Fruit fly (Drosophila melanogaster) whole organism, embryonic: ENCODE results near the gene Dredd.

Source experiments
- Aef1 ChIP-seq: fragments of 200-800 bp; sonication (Bioruptor generic); IDR thresholded peaks from 3 replicates; pipeline ENCODE4 v1.3.6; 2022; ENCODE audit warnings: missing biosample characterization, missing genetic modification characterization
- B-H1 ChIP-seq: fragments of 200-800 bp; sonication (Bioruptor generic); IDR thresholded peaks from 3 replicates; pipeline ENCODE4 v1.3.6; 2022; ENCODE audit warnings: missing biosample characterization, missing genetic modification characterization
- CG10543 ChIP-seq: fragments of 200-800 bp; sonication (Bioruptor generic); optimal IDR thresholded peaks from 3 replicates; lab custom pipeline; 2017; ENCODE audit warnings: missing biosample characterization, mild to moderate bottlenecking, missing genetic modification characterization, moderate library complexity
- CG10565 ChIP-seq: fragments of 200-800 bp; sonication (Bioruptor generic); optimal IDR thresholded peaks from 3 replicates; lab custom pipeline; 2016; ENCODE audit warnings: missing biosample characterization, mild to moderate bottlenecking, missing genetic modification characterization
- CG11560 ChIP-seq: fragments of 200-800 bp; sonication (Bioruptor generic); IDR thresholded peaks from 3 replicates; pipeline ENCODE4 v1.3.6; 2022; ENCODE audit warnings: missing biosample characterization, missing genetic modification characterization
- CG12299 ChIP-seq: fragments of 200-800 bp; sonication (Bioruptor generic); optimal IDR thresholded peaks from 2 replicates; lab custom pipeline; 2018; ENCODE audit warnings: missing biosample characterization, mild to moderate bottlenecking, missing genetic modification characterization
- CG12659 ChIP-seq: fragments of 200-800 bp; sonication (Bioruptor generic); optimal IDR thresholded peaks from 3 replicates; lab custom pipeline; 2017; ENCODE audit warnings: mild to moderate bottlenecking, missing biosample characterization, missing genetic modification reagents, missing genetic modification characterization
- CG12744 ChIP-seq: fragments of 200-800 bp; sonication (Bioruptor generic); optimal IDR thresholded peaks from 2 replicates; lab custom pipeline; 2016; ENCODE audit warnings: missing biosample characterization, missing genetic modification characterization
- CG13123 ChIP-seq: fragments of 200-800 bp; sonication (Bioruptor generic); optimal IDR thresholded peaks from 2 replicates; lab custom pipeline; 2016; ENCODE audit warnings: missing biosample characterization, missing genetic modification characterization
- CG14050 ChIP-seq: fragments of 200-800 bp; sonication (Bioruptor generic); IDR thresholded peaks from 3 replicates; pipeline ENCODE4 v1.3.6; 2022; ENCODE audit warnings: missing biosample characterization, missing genetic modification characterization
- CG14441 ChIP-seq: fragments of 200-800 bp; sonication (Bioruptor generic); IDR thresholded peaks from 2 replicates; pipeline ENCODE4 v1.3.6; 2022; ENCODE audit warnings: missing biosample characterization, missing genetic modification characterization
- CG15601 ChIP-seq: fragments of 200-800 bp; sonication (Bioruptor generic); optimal IDR thresholded peaks from 3 replicates; lab custom pipeline; 2019; ENCODE audit warnings: missing biosample characterization, mild to moderate bottlenecking, missing genetic modification characterization, moderate library complexity
- CG16863 ChIP-seq: fragments of 200-800 bp; sonication (Bioruptor generic); optimal IDR thresholded peaks from 3 replicates; lab custom pipeline; 2016; ENCODE audit warnings: missing biosample characterization, missing genetic modification characterization
- CG17328 ChIP-seq: fragments of 200-800 bp; sonication (Bioruptor generic); IDR thresholded peaks from 2 replicates; pipeline ENCODE4 v1.3.6; 2022; ENCODE audit warnings: missing biosample characterization, missing genetic modification characterization
- CG17385 ChIP-seq: fragments of 200-800 bp; sonication (Bioruptor generic); optimal IDR thresholded peaks from 3 replicates; lab custom pipeline; 2018; ENCODE audit warnings: missing biosample characterization, mild to moderate bottlenecking, missing genetic modification characterization
- CG17829 ChIP-seq: fragments of 200-800 bp; optimal IDR thresholded peaks from 2 replicates; lab custom pipeline; 2019; ENCODE audit warnings: missing biosample characterization, mild to moderate bottlenecking, missing genetic modification characterization, moderate library complexity
- CG32532 ChIP-seq: fragments of 200-800 bp; sonication (Bioruptor generic); IDR thresholded peaks from 2 replicates; pipeline ENCODE4 v1.3.6; 2022; ENCODE audit warnings: missing biosample characterization, missing genetic modification characterization
- CG42726 ChIP-seq: fragments of 200-800 bp; sonication (Bioruptor generic); IDR thresholded peaks from 2 replicates; pipeline ENCODE4 v1.3.6; 2022; ENCODE audit warnings: missing biosample characterization, missing genetic modification characterization; ENCODE audit not compliant: partially characterized antibody
- CG5245 ChIP-seq: fragments of 200-800 bp; sonication (Bioruptor generic); optimal IDR thresholded peaks from 3 replicates; lab custom pipeline; 2016; ENCODE audit warnings: missing biosample characterization, missing genetic modification characterization
- CG6654 ChIP-seq: fragments of 200-800 bp; sonication (Bioruptor generic); optimal IDR thresholded peaks from 2 replicates; lab custom pipeline; 2017; ENCODE audit warnings: missing biosample characterization, mild to moderate bottlenecking, missing genetic modification characterization
- CG7357 ChIP-seq: fragments of 200-800 bp; sonication (Bioruptor generic); IDR thresholded peaks from 3 replicates; pipeline ENCODE4 v1.3.6; 2022; ENCODE audit warnings: missing biosample characterization, missing genetic modification characterization
- CG7839 ChIP-seq: fragments of 200-800 bp; sonication (Bioruptor generic); optimal IDR thresholded peaks from 3 replicates; lab custom pipeline; 2018; ENCODE audit warnings: missing biosample characterization, mild to moderate bottlenecking, missing genetic modification characterization, moderate library complexity
- CG7963 ChIP-seq: fragments of 200-800 bp; sonication (Bioruptor generic); IDR thresholded peaks from 3 replicates; pipeline ENCODE4 v1.3.6; 2022; ENCODE audit warnings: missing biosample characterization, missing genetic modification characterization; ENCODE audit not compliant: partially characterized antibody
- CG7987 ChIP-seq: fragments of 200-800 bp; sonication (Bioruptor generic); optimal IDR thresholded peaks from 2 replicates; lab custom pipeline; 2018; ENCODE audit warnings: missing biosample characterization, mild to moderate bottlenecking, missing genetic modification characterization, moderate library complexity
- CG8765 ChIP-seq: fragments of 200-800 bp; sonication (Bioruptor generic); IDR thresholded peaks from 2 replicates; pipeline ENCODE4 v1.3.6; 2022; ENCODE audit warnings: missing biosample characterization, missing genetic modification characterization
- CG8944 ChIP-seq: fragments of 200-800 bp; sonication (Bioruptor generic); optimal IDR thresholded peaks from 3 replicates; lab custom pipeline; 2016; ENCODE audit warnings: missing biosample characterization, missing genetic modification characterization
- CG9932 ChIP-seq: fragments of 200-800 bp; sonication (Bioruptor generic); IDR thresholded peaks from 2 replicates; pipeline ENCODE4 v1.3.6; 2022; ENCODE audit warnings: missing biosample characterization, missing genetic modification characterization
- CHES-1-like ChIP-seq: fragments of 200-800 bp; sonication (Bioruptor generic); optimal IDR thresholded peaks from 2 replicates; lab custom pipeline; 2016; ENCODE audit warnings: missing biosample characterization, missing genetic modification characterization
- CrebB ChIP-seq: fragments of 200-800 bp; sonication (Bioruptor generic); optimal IDR thresholded peaks from 3 replicates; lab custom pipeline; 2018; ENCODE audit warnings: missing biosample characterization, mild to moderate bottlenecking, missing genetic modification characterization
- Dll ChIP-seq: fragments of 200-800 bp; sonication (Bioruptor generic); IDR thresholded peaks from 4 replicates; pipeline ENCODE4 v1.3.6; 2022; ENCODE audit warnings: missing biosample characterization, missing genetic modification characterization; ENCODE audit not compliant: partially characterized antibody
- Kr ChIP-seq: fragments of 200-800 bp; sonication (Bioruptor generic); optimal IDR thresholded peaks from 2 replicates; lab custom pipeline; 2017; ENCODE audit warnings: missing biosample characterization, mild to moderate bottlenecking, missing genetic modification characterization
- Med ChIP-seq: fragments of 200-800 bp; sonication (Bioruptor generic); peaks from one replicate; lab custom pipeline; 2016; ENCODE audit warnings: missing biosample characterization, missing genetic modification characterization, mild to moderate bottlenecking, inconsistent platforms, moderate library complexity
- Sin3A ChIP-seq: fragments of >200 bp; optimal IDR thresholded peaks from 2 replicates; lab custom pipeline; 2018
- Vsx1 ChIP-seq: fragments of 200-800 bp; sonication (Bioruptor generic); optimal IDR thresholded peaks from 2 replicates; lab custom pipeline; 2017; ENCODE audit warnings: missing biosample characterization, mild to moderate bottlenecking, missing genetic modification characterization, missing genetic modification reagents
- Xbp1 ChIP-seq: fragments of 200-800 bp; sonication (Bioruptor generic); optimal IDR thresholded peaks from 3 replicates; lab custom pipeline; 2016; ENCODE audit warnings: missing biosample characterization, mild to moderate bottlenecking, missing genetic modification characterization
- bab2 ChIP-seq: fragments of 200-800 bp; sonication (Bioruptor generic); optimal IDR thresholded peaks from 2 replicates; lab custom pipeline; 2016; ENCODE audit warnings: missing biosample characterization, missing genetic modification characterization
- chn ChIP-seq: fragments of 200-800 bp; sonication (Bioruptor generic); optimal IDR thresholded peaks from 2 replicates; lab custom pipeline; 2016; ENCODE audit warnings: missing biosample characterization, missing genetic modification characterization
- danr ChIP-seq: fragments of 200-800 bp; sonication (Bioruptor generic); IDR thresholded peaks from 2 replicates; pipeline ENCODE4 v1.3.6; 2022; ENCODE audit warnings: missing biosample characterization, missing genetic modification characterization
- eyg ChIP-seq: fragments of 200-800 bp; sonication (Bioruptor generic); optimal IDR thresholded peaks from 3 replicates; lab custom pipeline; 2016; ENCODE audit warnings: missing biosample characterization, missing genetic modification characterization
- fd64A ChIP-seq: fragments of 200-800 bp; sonication (Bioruptor generic); optimal IDR thresholded peaks from 3 replicates; lab custom pipeline; 2018; ENCODE audit warnings: missing biosample characterization, mild to moderate bottlenecking, missing genetic modification characterization
- fu2 ChIP-seq: fragments of 200-800 bp; sonication (Bioruptor generic); optimal IDR thresholded peaks from 2 replicates; lab custom pipeline; 2016; ENCODE audit warnings: missing biosample characterization, missing genetic modification characterization
- ind ChIP-seq: fragments of 200-800 bp; sonication (Bioruptor generic); optimal IDR thresholded peaks from 3 replicates; lab custom pipeline; 2016; ENCODE audit warnings: missing biosample characterization, missing genetic modification characterization
- insv ChIP-seq, 2 experiments: fragments of 200-800 bp; sonication (Bioruptor generic); optimal IDR thresholded peaks; 3 replicates each; lab custom pipeline; 2016 to 2018; ENCODE audit warnings: missing biosample characterization in 2 of 2, missing genetic modification characterization in 2 of 2
- inv ChIP-seq: fragments of 200-800 bp; sonication (Bioruptor generic); IDR thresholded peaks from 2 replicates; pipeline ENCODE4 v1.3.6; 2022; ENCODE audit warnings: missing biosample characterization, missing genetic modification characterization; ENCODE audit not compliant: partially characterized antibody
- odd ChIP-seq: fragments of 200-800 bp; sonication (Bioruptor generic); optimal IDR thresholded peaks from 2 replicates; lab custom pipeline; 2017; ENCODE audit warnings: missing biosample characterization, mild to moderate bottlenecking, missing genetic modification characterization
- rib ChIP-seq: fragments of 200-800 bp; sonication (Bioruptor generic); IDR thresholded peaks from 2 replicates; pipeline ENCODE4 v1.3.6; 2022; ENCODE audit warnings: missing biosample characterization, missing genetic modification characterization
- sd ChIP-seq: fragments of 200-800 bp; sonication (Bioruptor generic); optimal IDR thresholded peaks from 3 replicates; lab custom pipeline; 2018; ENCODE audit warnings: missing biosample characterization, mild to moderate bottlenecking, missing genetic modification characterization, moderate library complexity
- sens ChIP-seq: fragments of 200-800 bp; sonication (Bioruptor generic); peaks from one replicate; lab custom pipeline; 2016; ENCODE audit warnings: missing biosample characterization, missing genetic modification characterization
- tio ChIP-seq: fragments of 200-800 bp; sonication (Bioruptor generic); optimal IDR thresholded peaks from 2 replicates; lab custom pipeline; 2017; ENCODE audit warnings: missing biosample characterization, missing genetic modification characterization, inconsistent platforms
- unpg ChIP-seq: fragments of 200-800 bp; sonication (Bioruptor generic); optimal IDR thresholded peaks from 3 replicates; lab custom pipeline; 2018; ENCODE audit warnings: missing biosample characterization, mild to moderate bottlenecking, missing genetic modification characterization, moderate library complexity
- zen ChIP-seq: fragments of 200-800 bp; sonication (Bioruptor generic); optimal IDR thresholded peaks from 3 replicates; lab custom pipeline; 2018; ENCODE audit warnings: missing biosample characterization, mild to moderate bottlenecking, missing genetic modification characterization, moderate library complexity
- zf30C ChIP-seq: fragments of 200-800 bp; sonication (Bioruptor generic); optimal IDR thresholded peaks from 3 replicates; lab custom pipeline; 2018; ENCODE audit warnings: missing biosample characterization, mild to moderate bottlenecking, missing genetic modification characterization

Dredd gene

DNA sequence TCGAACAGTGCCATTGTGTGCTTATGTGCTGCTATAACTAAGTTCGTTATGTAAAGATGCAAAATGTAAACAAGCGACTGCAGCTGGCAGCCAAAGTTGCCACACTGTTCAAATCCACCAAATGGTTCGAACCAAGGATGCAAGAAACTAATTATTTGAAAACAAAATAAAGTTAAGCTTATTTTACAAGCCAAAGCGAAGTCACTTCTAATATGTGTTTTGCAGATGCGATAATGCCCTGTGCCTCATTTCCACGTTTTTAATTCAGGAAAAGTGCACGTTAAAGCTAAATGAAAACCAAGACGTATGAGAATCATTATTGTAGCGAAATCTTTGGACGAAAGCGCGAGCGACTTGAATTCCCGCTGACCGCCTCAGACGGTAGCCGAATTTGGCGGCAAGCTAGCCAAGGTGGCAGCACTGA is 14.2 kb downstream of the Dredd start, which contains the start of the genes CG13365 and Vsp37A (continued):
- TF ChIP-seq CG11560 (tag; lab: Robert Waterston, UW) (no peak), CG9932 (GFP tag; lab: Robert Waterston, UW) (peak; percentile 47), Med (GFP tag; lab: Kevin White, UChicago) (peak; percentile 88), Sin3A (lab: Kevin White, UChicago) (peak; percentile 93), zf30C (GFP tag; lab: Kevin White, UChicago) (no peak), zen (tag; lab: Kevin White, UChicago) (peak; percentile 23), fu2 (GFP tag; lab: Kevin White, UChicago) (peak; percentile 25), CG7963 (GFP tag; lab: Robert Waterston, UW) (no peak), CG7839 (peak; percentile 45), Dll (GFP tag; lab: Robert Waterston, UW) (peak; percentile 49; the same call in 2 of the 4 replicates), CG12299 (tag; lab: Kevin White, UChicago) (no peak), eyg (GFP tag; lab: Kevin White, UChicago) (no peak), CG13123 (peak; percentile 7), CG7357 (GFP tag; lab: Robert Waterston, UW) (no peak), inv (GFP tag; lab: Robert Waterston, UW) (no peak), Xbp1 (GFP tag; lab: Kevin White, UChicago) (peak; percentile 50), Vsx1 (GFP tag; lab: Kevin White, UChicago) (no peak), rib (GFP tag; lab: Robert Waterston, UW) (no peak), fd64A (GFP tag; lab: Kevin White, UChicago) (no peak), CHES-1-like (peak; percentile 64), CG12659 (GFP tag; lab: Kevin White, UChicago) (peak; percentile 65), tio (GFP tag; lab: Kevin White, UChicago) (no peak), CG8944 (GFP tag; lab: Kevin White, UChicago) (peak; percentile 61), danr (GFP tag; lab: Robert Waterston, UW) (no peak), CG17328 (GFP tag; lab: Robert Waterston, UW) (peak; percentile 37; the same call in 1 of the 2 replicates), CG17829 (tag; lab: Kevin White, UChicago) (peak; percentile 86), Kr (GFP tag; lab: Kevin White, UChicago) (no peak), ind (GFP tag; lab: Kevin White, UChicago) (peak; percentile 37), insv (GFP tag; optimal IDR thresholded peaks at IDR 0.05; lab: Kevin White, UChicago) (peak in 1 of 2 experiments; percentile 54), CG17385 (GFP tag; lab: Kevin White, UChicago) (peak; percentile 31), CG6654 (GFP tag; lab: Kevin White, UChicago) (no peak), odd (GFP tag; lab: Kevin White, UChicago) (no peak), Aef1 (GFP tag; lab: Robert Waterston, UW) (no peak), CG5245 (no peak), CG10565 (GFP tag; lab: Kevin White, UChicago) (no peak), bab2 (GFP tag; lab: Kevin White, UChicago) (peak; percentile 64), CrebB (tag; lab: Kevin White, UChicago) (no peak), CG12744 (GFP tag; lab: Kevin White, UChicago) (no peak), chn (GFP tag; lab: Kevin White, UChicago) (peak; percentile 21), CG16863 (peak; percentile 47), CG42726 (no peak), unpg (GFP tag; lab: Kevin White, UChicago) (no peak), CG15601 (tag; lab: Kevin White, UChicago) (peak; percentile 38), CG10543 (GFP tag; lab: Kevin White, UChicago) (peak; percentile 65), B-H1 (GFP tag; lab: Robert Waterston, UW) (no peak), CG32532 (GFP tag; lab: Robert Waterston, UW) (peak; percentile 35; the same call in 1 of the 2 replicates), sd (tag; lab: Kevin White, UChicago) (peak; percentile 34), sens (GFP tag; lab: Kevin White, UChicago) (peak; percentile 90), CG7987 (GFP tag; lab: Kevin White, UChicago) (no peak), CG8765 (GFP tag; lab: Robert Waterston, UW) (no peak), CG14441 (GFP tag; lab: Robert Waterston, UW) (no peak; the same call in 1 of the 2 replicates), CG14050 (GFP tag; lab: Robert Waterston, UW) (no peak)
